Worm (Caenorhabditis elegans): ENCODE data around the gene C44C10.7.
A peak's percentile ranks its signal among the peaks of the same experiment; 100 is the strongest.

The C44C10.7 gene

DNA sequence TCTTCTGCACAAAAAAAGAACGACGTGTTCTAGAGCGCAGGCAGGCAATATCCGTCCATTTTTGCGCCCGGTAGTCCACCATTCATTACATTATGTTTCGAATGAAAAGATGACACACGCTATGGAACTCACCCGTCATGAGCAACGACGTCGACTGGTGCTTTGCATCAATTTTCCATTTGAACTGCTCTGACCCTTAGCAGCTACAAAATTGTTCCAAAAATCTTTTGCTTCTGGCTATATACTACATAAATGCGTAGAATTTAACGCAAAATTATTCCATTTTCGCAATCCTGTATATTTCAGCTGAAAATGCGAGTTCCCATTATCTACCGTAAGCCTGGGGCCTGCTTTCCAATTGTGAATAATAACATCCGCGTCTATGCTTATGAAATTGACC lies 29.7 kb downstream of the C44C10.7 start, which contains the start of gene T04F8.3:
T04F8.3 (plus strand) TSS at position 301 of the 400 bp plus-strand sequence.
- TF ChIP-seq tra-4 (tag; optimal IDR thresholded peaks at IDR 0.05) (no peak), hmg-4 (GFP tag; optimal IDR thresholded peaks at IDR 0.05) (no peak), B0310.2 (tag; optimal IDR thresholded peaks at IDR 0.05) (no peak), flt-1 (GFP tag; IDR thresholded peaks at IDR 0.05) (no peak), tbx-11 (GFP tag; IDR thresholded peaks at IDR 0.05) (no peak), aly-1 (tag; optimal IDR thresholded peaks at IDR 0.05) (no peak), ceh-13 (GFP tag; optimal IDR thresholded peaks at IDR 0.05) (no peak), sea-1 (GFP tag; conservative IDR thresholded peaks at IDR 0.05) (no peak), scrt-1 (GFP tag; IDR thresholded peaks at IDR 0.05) (no peak), ets-7 (tag; optimal IDR thresholded peaks at IDR 0.05) (no peak), F13C5.2 (tag; optimal IDR thresholded peaks at IDR 0.05) (no peak), hmbx-1 (tag; optimal IDR thresholded peaks at IDR 0.05) (no peak), tbx-37 (GFP tag; conservative IDR thresholded peaks at IDR 0.05) (no peak), pes-1 (GFP tag; IDR thresholded peaks at IDR 0.05) (no peak)

- TF ChIP-seq tbx-11 (GFP tag; IDR thresholded peaks at IDR 0.05) = no peak
- no peak for TF ChIP-seq hnd-1 (tag; optimal IDR thresholded peaks at IDR 0.05)
- TF ChIP-seq scrt-1 (GFP tag; IDR thresholded peaks at IDR 0.05) = no peak
- no peak for TF ChIP-seq F13C5.2 (tag; optimal IDR thresholded peaks at IDR 0.05)
- no peak for TF ChIP-seq ceh-36 (tag; optimal IDR thresholded peaks at IDR 0.05)
- TF ChIP-seq hmbx-1 (tag; optimal IDR thresholded peaks at IDR 0.05) = no peak
- no peak for TF ChIP-seq tra-4 (tag; optimal IDR thresholded peaks at IDR 0.05)
- no peak for TF ChIP-seq aly-1 (tag; optimal IDR thresholded peaks at IDR 0.05)
- TF ChIP-seq B0310.2 (tag; optimal IDR thresholded peaks at IDR 0.05) = no peak
- TF ChIP-seq flt-1 (GFP tag; IDR thresholded peaks at IDR 0.05) = no peak
- no peak for TF ChIP-seq sea-1 (GFP tag; conservative IDR thresholded peaks at IDR 0.05)
- TF ChIP-seq tbx-37 (GFP tag; conservative IDR thresholded peaks at IDR 0.05) = no peak
- TF ChIP-seq ceh-13 (GFP tag; optimal IDR thresholded peaks at IDR 0.05) = no peak
- no peak for TF ChIP-seq ets-7 (tag; optimal IDR thresholded peaks at IDR 0.05)
Measured at ce11 chrX:11656519-11657006, 31.5 kb downstream of the C44C10.7 start, which contains the start of gene T04F8.2. T04F8.2 (minus strand) TSS chrX:11656569.

ce11 chrX:11650751-11651150 lies 37.3 kb downstream of the C44C10.7 start, which contains the start of gene cutl-11:
cutl-11 (minus strand) TSS chrX:11650851.
- no peak for TF ChIP-seq B0310.2 (tag; optimal IDR thresholded peaks at IDR 0.05)
- no peak for TF ChIP-seq tbx-37 (GFP tag; conservative IDR thresholded peaks at IDR 0.05)
- no peak for TF ChIP-seq ceh-13 (GFP tag; optimal IDR thresholded peaks at IDR 0.05)
- no peak for TF ChIP-seq hmbx-1 (tag; optimal IDR thresholded peaks at IDR 0.05)
- no peak for TF ChIP-seq hnd-1 (tag; optimal IDR thresholded peaks at IDR 0.05)
- TF ChIP-seq sea-1 (GFP tag; conservative IDR thresholded peaks at IDR 0.05) = no peak
- no peak for TF ChIP-seq tra-4 (tag; optimal IDR thresholded peaks at IDR 0.05)
- TF ChIP-seq ceh-36 (tag; optimal IDR thresholded peaks at IDR 0.05) = no peak
- no peak for TF ChIP-seq scrt-1 (GFP tag; IDR thresholded peaks at IDR 0.05)
- TF ChIP-seq F13C5.2 (tag; optimal IDR thresholded peaks at IDR 0.05) = no peak
- no peak for TF ChIP-seq aly-1 (tag; optimal IDR thresholded peaks at IDR 0.05)
- no peak for TF ChIP-seq flt-1 (GFP tag; IDR thresholded peaks at IDR 0.05)
- no peak for TF ChIP-seq pes-1 (GFP tag; IDR thresholded peaks at IDR 0.05)
- TF ChIP-seq ets-7 (tag; optimal IDR thresholded peaks at IDR 0.05) = no peak
- no peak for TF ChIP-seq hmg-4 (GFP tag; optimal IDR thresholded peaks at IDR 0.05)
- no peak for TF ChIP-seq ama-1 (optimal IDR thresholded peaks at IDR 0.05)
- no peak for TF ChIP-seq tbx-11 (GFP tag; IDR thresholded peaks at IDR 0.05)

DNA sequence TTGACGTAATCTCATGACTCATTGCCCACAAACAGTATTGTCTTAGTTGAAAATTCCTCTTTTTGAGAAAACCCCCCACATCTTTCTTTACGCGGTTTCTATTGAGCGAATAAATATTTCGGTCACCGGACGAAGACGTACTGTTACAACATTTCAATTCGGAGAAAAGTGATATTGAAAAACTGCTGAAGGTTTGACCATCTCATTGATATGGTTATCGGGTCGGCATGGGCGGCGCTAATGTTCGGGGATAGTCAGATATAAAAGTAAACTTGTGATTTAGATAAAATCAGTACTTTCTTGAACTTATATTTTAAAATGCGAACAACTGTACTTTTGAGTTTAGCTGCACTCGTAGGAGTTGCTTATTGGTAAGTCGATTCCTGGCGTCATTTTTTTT lies 40.9 kb downstream of the C44C10.7 start, which contains the start of gene T04F8.8:
T04F8.8 (plus strand) TSS at position 301 of the 400 bp plus-strand sequence.
- TF ChIP-seq aly-1 (tag; optimal IDR thresholded peaks at IDR 0.05) (no peak), tbx-37 (GFP tag; conservative IDR thresholded peaks at IDR 0.05) (no peak), sea-1 (GFP tag; conservative IDR thresholded peaks at IDR 0.05) (no peak), B0310.2 (tag; optimal IDR thresholded peaks at IDR 0.05) (no peak), flt-1 (GFP tag; IDR thresholded peaks at IDR 0.05) (no peak), ceh-13 (GFP tag; optimal IDR thresholded peaks at IDR 0.05) (no peak), hmbx-1 (tag; optimal IDR thresholded peaks at IDR 0.05) (no peak), hmg-4 (GFP tag; optimal IDR thresholded peaks at IDR 0.05) (no peak)

DNA sequence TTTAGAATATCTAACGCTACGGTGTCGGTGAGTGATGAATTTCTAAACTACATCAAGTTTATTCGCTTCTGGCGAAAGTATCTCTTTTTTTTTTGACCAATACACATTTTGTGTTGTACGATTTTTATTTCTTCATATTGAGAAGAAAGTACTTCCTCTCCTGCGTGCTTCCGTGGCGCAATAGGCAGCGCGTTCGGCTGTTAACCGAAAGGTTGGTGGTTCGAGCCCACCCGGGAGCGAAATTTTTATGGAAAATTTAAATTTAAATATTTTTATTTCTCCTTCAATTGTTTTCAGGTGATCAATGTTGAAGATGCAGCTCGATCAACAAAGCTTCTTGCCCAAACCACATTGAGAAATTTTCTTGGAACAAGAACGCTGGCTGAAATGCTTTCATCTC lies 42.6 kb downstream of the C44C10.7 start:
- TF ChIP-seq tbx-37 (GFP tag; conservative IDR thresholded peaks at IDR 0.05) = 0 out of 2 replicates have a peak, but pooled peaks have one; percentile 23
- no peak for TF ChIP-seq tbx-11 (GFP tag; IDR thresholded peaks at IDR 0.05)
- TF ChIP-seq F13C5.2 (tag; optimal IDR thresholded peaks at IDR 0.05) = no peak
- peak; percentile 70 for TF ChIP-seq pes-1 (GFP tag; IDR thresholded peaks at IDR 0.05)
- 0 out of 2 replicates have a peak, but pooled peaks have one; percentile 19 for TF ChIP-seq scrt-1 (GFP tag; IDR thresholded peaks at IDR 0.05)
- TF ChIP-seq sea-1 (GFP tag; conservative IDR thresholded peaks at IDR 0.05) = no peak

DNA sequence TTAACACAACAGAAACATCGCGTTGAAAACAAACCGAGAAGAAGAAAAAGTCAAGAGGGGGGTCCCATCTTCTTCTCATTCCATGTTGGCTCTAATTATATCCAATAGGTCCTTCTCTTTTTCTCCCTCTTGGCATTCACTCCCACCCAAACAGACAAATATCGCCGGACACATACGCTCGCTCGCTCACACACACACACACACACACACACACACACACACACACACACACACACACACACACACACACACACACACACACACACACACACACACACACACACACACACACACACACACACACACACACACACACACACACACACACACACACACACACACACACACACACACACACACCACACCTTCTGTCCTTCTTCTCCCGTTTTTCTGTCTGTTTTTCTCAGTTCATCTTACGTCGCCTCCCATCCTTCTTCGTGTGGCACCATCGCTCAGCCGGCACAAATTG lies 44.3 kb downstream of the C44C10.7 start, which contains the start of gene sto-4:
sto-4 (plus strand) TSS at position 360 of the 469 bp plus-strand sequence.
- peak; percentile 79 for TF ChIP-seq hmbx-1 (tag; optimal IDR thresholded peaks at IDR 0.05)
- TF ChIP-seq ceh-36 (tag; optimal IDR thresholded peaks at IDR 0.05) = peak; percentile 63
- TF ChIP-seq tbx-37 (GFP tag; conservative IDR thresholded peaks at IDR 0.05) = 0 out of 2 replicates have a peak, but pooled peaks have one; percentile 3
- peak; percentile 82 for TF ChIP-seq hmg-4 (GFP tag; optimal IDR thresholded peaks at IDR 0.05)
- TF ChIP-seq F13C5.2 (tag; optimal IDR thresholded peaks at IDR 0.05) = peak; percentile 66
- peak; percentile 26 for TF ChIP-seq tra-4 (tag; optimal IDR thresholded peaks at IDR 0.05)
- TF ChIP-seq ceh-13 (GFP tag; optimal IDR thresholded peaks at IDR 0.05) = peak; percentile 36
- peak; percentile 77 for TF ChIP-seq B0310.2 (tag; optimal IDR thresholded peaks at IDR 0.05)
- TF ChIP-seq hnd-1 (tag; optimal IDR thresholded peaks at IDR 0.05) = peak; percentile 30

ce11 chrX:11641562-11641961 lies 46.5 kb downstream of the C44C10.7 start:
- TF ChIP-seq ceh-13 (GFP tag; optimal IDR thresholded peaks at IDR 0.05) (no peak), aly-1 (tag; optimal IDR thresholded peaks at IDR 0.05) (no peak), tra-4 (tag; optimal IDR thresholded peaks at IDR 0.05) (no peak), sea-1 (GFP tag; conservative IDR thresholded peaks at IDR 0.05) (no peak), tbx-37 (GFP tag; conservative IDR thresholded peaks at IDR 0.05) (no peak), hnd-1 (tag; optimal IDR thresholded peaks at IDR 0.05) (no peak), F13C5.2 (tag; optimal IDR thresholded peaks at IDR 0.05) (no peak), ceh-36 (tag; optimal IDR thresholded peaks at IDR 0.05) (no peak), hmg-4 (GFP tag; optimal IDR thresholded peaks at IDR 0.05) (no peak), scrt-1 (GFP tag; IDR thresholded peaks at IDR 0.05) (no peak), hmbx-1 (tag; optimal IDR thresholded peaks at IDR 0.05) (no peak), B0310.2 (tag; optimal IDR thresholded peaks at IDR 0.05) (no peak), ets-7 (tag; optimal IDR thresholded peaks at IDR 0.05) (no peak), tbx-11 (GFP tag; IDR thresholded peaks at IDR 0.05) (no peak)

Measured in whole organism, early embryonic.